Worm (Caenorhabditis elegans) whole organism, L3 larva: ENCODE data around the gene eif-3.D.

Source experiments
- ama-1 ChIP-seq: fragments of 150-350 bp; optimal IDR thresholded peaks from 2 replicates; lab custom pipeline; 2018
- egl-27 ChIP-seq: sonication (generic microtip); optimal IDR thresholded peaks from 4 replicates; lab custom pipeline; 2017; ENCODE audit warnings: missing biosample characterization, missing genetic modification reagents, missing genetic modification characterization
- lin-39 ChIP-seq: fragments of 150-350 bp; optimal IDR thresholded peaks from 2 replicates; lab custom pipeline; 2018; ENCODE audit warnings: missing biosample characterization, missing genetic modification reagents, missing genetic modification characterization
- unc-62 ChIP-seq: fragments of 150-350 bp; sonication (generic microtip); optimal IDR thresholded peaks from 4 replicates; lab custom pipeline; 2014; ENCODE audit warnings: missing biosample characterization, missing genetic modification reagents, missing genetic modification characterization

DNA sequence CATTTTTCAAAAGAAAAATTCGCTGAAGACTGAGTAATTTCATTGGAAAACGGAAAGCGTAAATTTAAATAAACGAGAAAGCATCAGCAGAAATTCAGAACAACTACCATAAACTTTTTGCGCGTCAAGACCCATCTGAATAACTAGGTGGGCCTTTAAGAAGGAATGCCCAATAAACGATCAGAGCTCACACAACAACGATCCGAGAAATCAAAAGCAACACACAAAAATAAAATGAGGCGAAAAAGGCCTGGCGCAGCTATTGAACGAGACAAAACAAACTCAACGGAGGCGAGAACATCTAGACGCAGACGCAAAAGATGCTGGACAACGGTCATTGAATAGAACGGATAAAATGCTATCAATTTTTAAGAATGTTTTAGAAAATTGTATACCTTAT, 27.5 kb upstream of the eif-3.D start:
- TF ChIP-seq egl-27 (tag; lab: Kevin White, UChicago): no peak
- TF ChIP-seq unc-62: no peak
- no peak for TF ChIP-seq ama-1 (lab: Kevin White, UChicago)
- TF ChIP-seq lin-39 (tag; lab: Kevin White, UChicago): no peak
